Worm (Caenorhabditis elegans) whole organism, young adult: ENCODE measurements around the gene F40D4.13.

ENCODE experiments used
- Y53F4B.3 ChIP-seq: fragments of 200-800 bp; sonication (Bioruptor generic); IDR thresholded peaks from 2 replicates; pipeline ENCODE4 v1.3.6; 2022; ENCODE audit warnings: missing genetic modification reagents, missing genetic modification characterization, missing compliant biosample characterization
- Y95B8A.8 ChIP-seq: fragments of 200-800 bp; sonication (Bioruptor generic); IDR thresholded peaks from 2 replicates; pipeline ENCODE4 v1.3.6; 2022; ENCODE audit warnings: missing genetic modification reagents, missing genetic modification characterization, missing compliant biosample characterization
- ama-1 ChIP-seq, 3 experiments: fragments of 150-350 bp in 1 of 3; sonication (generic microtip) in 2 of 3; optimal IDR thresholded peaks; 2 replicates each; lab custom pipeline; 2014 to 2018; ENCODE audit warnings: missing biosample characterization in 2 of 3, missing genetic modification characterization in 2 of 3, missing genetic modification reagents in 2 of 3
- lin-26 ChIP-seq: fragments of 200-800 bp; sonication (Bioruptor generic); IDR thresholded peaks from 2 replicates; pipeline ENCODE4 v1.3.6; 2022; ENCODE audit warnings: missing genetic modification reagents, missing genetic modification characterization, missing compliant biosample characterization
- snpc-1.1 ChIP-seq: sonication (generic microtip); optimal IDR thresholded peaks from 2 replicates; lab custom pipeline; 2017; ENCODE audit warnings: missing genetic modification characterization, mild to moderate bottlenecking, missing compliant biosample characterization, antibody characterized with exemption, moderate library complexity, missing genotype, missing genetic modification reagents; ENCODE audit not compliant: insufficient read depth
- xnd-1 ChIP-seq: sonication (generic microtip); optimal IDR thresholded peaks from 2 replicates; lab custom pipeline; 2016; ENCODE audit warnings: missing genotype, missing genetic modification reagents, missing genetic modification characterization, missing compliant biosample characterization
- ztf-6 ChIP-seq: fragments of 200-800 bp; sonication (Bioruptor generic); IDR thresholded peaks from 2 replicates; pipeline ENCODE4 v1.3.6; 2022; ENCODE audit warnings: missing genetic modification reagents, missing genetic modification characterization, missing compliant biosample characterization

- no peak for TF ChIP-seq ztf-6
- no peak for TF ChIP-seq lin-26 (GFP tag; lab: Robert Waterston, UW)
- TF ChIP-seq snpc-1.1 (tag; lab: Kevin White, UChicago): no peak
- no peak for TF ChIP-seq xnd-1 (tag; lab: Kevin White, UChicago)
- TF ChIP-seq ama-1 (optimal IDR thresholded peaks at IDR 0.05; lab: Kevin White, UChicago): no peak
- no peak for TF ChIP-seq ama-1 (GFP tag; optimal IDR thresholded peaks at IDR 0.05; lab: Kevin White, UChicago)
- no peak for TF ChIP-seq Y95B8A.8 (GFP tag; lab: Robert Waterston, UW)
- no peak for TF ChIP-seq Y53F4B.3 (GFP tag; lab: Robert Waterston, UW)
Observed at ce11 chrV:17108310-17108709, 48.7 kb downstream of the F40D4.13 start, which contains the start of gene ZK218.11.
